Fruit fly (Drosophila melanogaster) whole organism, embryonic: Measurements from ENCODE around the gene CG33110.

Experiments
- Abd-B ChIP-seq: fragments of 200-800 bp; sonication (Bioruptor generic); optimal IDR thresholded peaks from 2 replicates; lab custom pipeline; 2018; ENCODE audit warnings: missing biosample characterization, mild to moderate bottlenecking, missing genetic modification characterization, moderate library complexity
- B-H1 ChIP-seq: fragments of 200-800 bp; sonication (Bioruptor generic); IDR thresholded peaks from 3 replicates; pipeline ENCODE4 v1.3.6; 2022; ENCODE audit warnings: missing biosample characterization, missing genetic modification characterization
- BEAF-32 ChIP-seq: fragments of 200-800 bp; sonication (Bioruptor generic); optimal IDR thresholded peaks from 3 replicates; lab custom pipeline; 2017; ENCODE audit warnings: missing biosample characterization, missing genetic modification characterization, mild to moderate bottlenecking, moderate library complexity, missing genetic modification reagents
- CG10209 ChIP-seq: fragments of 200-800 bp; sonication (Bioruptor generic); optimal IDR thresholded peaks from 3 replicates; lab custom pipeline; 2017; ENCODE audit warnings: missing biosample characterization, mild to moderate bottlenecking, missing genetic modification characterization, missing genetic modification reagents
- CG10274 ChIP-seq: fragments of 200-800 bp; sonication (Bioruptor generic); optimal IDR thresholded peaks from 3 replicates; lab custom pipeline; 2017; ENCODE audit warnings: missing biosample characterization, mild to moderate bottlenecking, missing genetic modification characterization
- CG10321 ChIP-seq: fragments of 200-800 bp; sonication (Bioruptor generic); IDR thresholded peaks from 2 replicates; pipeline ENCODE4 v1.3.6; 2022; ENCODE audit warnings: missing biosample characterization, missing genetic modification characterization
- CG11247 ChIP-seq: fragments of 200-800 bp; sonication (Bioruptor generic); IDR thresholded peaks from 2 replicates; pipeline ENCODE4 v1.3.6; 2022; ENCODE audit warnings: missing biosample characterization, missing genetic modification characterization
- CG11504 ChIP-seq: fragments of 200-800 bp; sonication (Bioruptor generic); optimal IDR thresholded peaks from 3 replicates; lab custom pipeline; 2019; ENCODE audit warnings: missing biosample characterization, mild to moderate bottlenecking, missing genetic modification characterization, moderate library complexity
- CG12236 ChIP-seq: fragments of 200-800 bp; sonication (Bioruptor generic); optimal IDR thresholded peaks from 2 replicates; lab custom pipeline; 2016; ENCODE audit warnings: missing biosample characterization, missing genetic modification characterization
- CG15696 ChIP-seq: fragments of 200-800 bp; sonication (Bioruptor generic); optimal IDR thresholded peaks from 2 replicates; lab custom pipeline; 2019; ENCODE audit warnings: missing biosample characterization, mild to moderate bottlenecking, missing genetic modification characterization, moderate library complexity
- CG1602 ChIP-seq: fragments of 200-800 bp; sonication (Bioruptor generic); optimal IDR thresholded peaks from 3 replicates; lab custom pipeline; 2016; ENCODE audit warnings: missing biosample characterization, missing genetic modification characterization
- CG16813 ChIP-seq: fragments of 200-800 bp; sonication (Bioruptor generic); IDR thresholded peaks from 3 replicates; pipeline ENCODE4 v1.3.6; 2022; ENCODE audit warnings: missing biosample characterization, missing genetic modification characterization; ENCODE audit not compliant: partially characterized antibody
- CG16815 ChIP-seq: fragments of 200-800 bp; sonication (Bioruptor generic); optimal IDR thresholded peaks from 3 replicates; lab custom pipeline; 2017; ENCODE audit warnings: missing biosample characterization, mild to moderate bottlenecking, missing genetic modification characterization
- CG17359 ChIP-seq: fragments of 200-800 bp; sonication (Bioruptor generic); optimal IDR thresholded peaks from 3 replicates; lab custom pipeline; 2018; ENCODE audit warnings: missing biosample characterization, mild to moderate bottlenecking, missing genetic modification characterization, moderate library complexity
- CG18262 ChIP-seq: fragments of 200-800 bp; optimal IDR thresholded peaks from 3 replicates; lab custom pipeline; 2019; ENCODE audit warnings: missing biosample characterization, mild to moderate bottlenecking, missing genetic modification characterization, moderate library complexity
- CG1832 ChIP-seq: fragments of 200-800 bp; sonication (Bioruptor generic); optimal IDR thresholded peaks from 2 replicates; lab custom pipeline; 2017; ENCODE audit warnings: missing biosample characterization, mild to moderate bottlenecking, missing genetic modification characterization, inconsistent platforms
- CG18476 ChIP-seq: fragments of 200-800 bp; sonication (Bioruptor generic); optimal IDR thresholded peaks from 2 replicates; lab custom pipeline; 2016; ENCODE audit warnings: missing biosample characterization, mild to moderate bottlenecking, missing genetic modification characterization
- CG30403 ChIP-seq: fragments of 200-800 bp; sonication (Bioruptor generic); optimal IDR thresholded peaks from 3 replicates; lab custom pipeline; 2016; ENCODE audit warnings: missing biosample characterization, missing genetic modification characterization
- CG3726 ChIP-seq: fragments of 200-800 bp; sonication (Bioruptor generic); IDR thresholded peaks from 3 replicates; pipeline ENCODE4, ENCODE4 v1.3.6; 2022; ENCODE audit warnings: missing biosample characterization, missing genetic modification characterization
- CG4404 ChIP-seq: fragments of 200-800 bp; sonication (Bioruptor generic); IDR thresholded peaks from 2 replicates; pipeline ENCODE4 v1.3.6; 2022; ENCODE audit warnings: missing biosample characterization, missing genetic modification characterization
- CG6813 ChIP-seq: fragments of 200-800 bp; sonication (Bioruptor generic); optimal IDR thresholded peaks from 2 replicates; lab custom pipeline; 2017; ENCODE audit warnings: missing biosample characterization, missing genetic modification characterization, mild to moderate bottlenecking, moderate library complexity, missing genetic modification reagents
- CG7987 ChIP-seq: fragments of 200-800 bp; sonication (Bioruptor generic); optimal IDR thresholded peaks from 2 replicates; lab custom pipeline; 2018; ENCODE audit warnings: missing biosample characterization, mild to moderate bottlenecking, missing genetic modification characterization, moderate library complexity
- CG8924 ChIP-seq: fragments of 200-800 bp; optimal IDR thresholded peaks from 3 replicates; lab custom pipeline; 2019; ENCODE audit warnings: missing biosample characterization, mild to moderate bottlenecking, missing genetic modification characterization, moderate library complexity
- CG9727 ChIP-seq: fragments of 200-800 bp; sonication (Bioruptor generic); optimal IDR thresholded peaks from 3 replicates; lab custom pipeline; 2017; ENCODE audit warnings: missing biosample characterization, mild to moderate bottlenecking, missing genetic modification characterization
- Chrac-16 ChIP-seq: fragments of 200-800 bp; sonication (Bioruptor generic); optimal IDR thresholded peaks from 3 replicates; lab custom pipeline; 2016; ENCODE audit warnings: missing biosample characterization, missing genetic modification characterization
- CoRest ChIP-seq: fragments of 200-800 bp; sonication (Bioruptor generic); optimal IDR thresholded peaks from 3 replicates; lab custom pipeline; 2018; ENCODE audit warnings: missing biosample characterization, mild to moderate bottlenecking, missing genetic modification characterization, moderate library complexity
- Dbx ChIP-seq: fragments of 200-800 bp; sonication (Bioruptor generic); IDR thresholded peaks from 3 replicates; pipeline ENCODE4 v1.3.6; 2022; ENCODE audit warnings: missing biosample characterization, missing genetic modification characterization
- Deaf1 ChIP-seq: fragments of 200-800 bp; optimal IDR thresholded peaks from 3 replicates; lab custom pipeline; 2019; ENCODE audit warnings: missing biosample characterization, mild to moderate bottlenecking, missing genetic modification characterization, moderate library complexity
- ERR ChIP-seq: fragments of 200-800 bp; sonication (Bioruptor generic); optimal IDR thresholded peaks from 2 replicates; lab custom pipeline; 2016; ENCODE audit warnings: missing biosample characterization, missing genetic modification characterization
- Meics ChIP-seq: fragments of 200-800 bp; sonication (Bioruptor generic); optimal IDR thresholded peaks from 2 replicates; lab custom pipeline; 2017; ENCODE audit warnings: missing biosample characterization, mild to moderate bottlenecking, missing genetic modification characterization
- Xbp1 ChIP-seq: fragments of 200-800 bp; sonication (Bioruptor generic); optimal IDR thresholded peaks from 3 replicates; lab custom pipeline; 2016; ENCODE audit warnings: missing biosample characterization, mild to moderate bottlenecking, missing genetic modification characterization
- ab ChIP-seq: fragments of 200-800 bp; sonication (Bioruptor generic); optimal IDR thresholded peaks from 2 replicates; lab custom pipeline; 2016; ENCODE audit warnings: missing biosample characterization, missing genetic modification characterization
- ap ChIP-seq: fragments of 200-800 bp; sonication (Bioruptor generic); IDR thresholded peaks from 2 replicates; pipeline ENCODE4 v1.3.6; 2022; ENCODE audit warnings: missing biosample characterization, missing genetic modification characterization
- ase ChIP-seq: fragments of 200-800 bp; sonication (Bioruptor generic); IDR thresholded peaks from 3 replicates; pipeline ENCODE4 v1.3.6; 2022; ENCODE audit warnings: missing biosample characterization, missing genetic modification characterization
- ash1 ChIP-seq: fragments of 200-800 bp; sonication (Bioruptor generic); optimal IDR thresholded peaks from 2 replicates; lab custom pipeline; 2018; ENCODE audit warnings: missing biosample characterization, mild to moderate bottlenecking, missing genetic modification characterization
- bigmax ChIP-seq: fragments of 200-800 bp; sonication (Bioruptor generic); optimal IDR thresholded peaks from 2 replicates; lab custom pipeline; 2018; ENCODE audit warnings: missing biosample characterization, mild to moderate bottlenecking, missing genetic modification characterization
- bowl ChIP-seq: fragments of 200-800 bp; sonication (Bioruptor generic); IDR thresholded peaks from 2 replicates; pipeline ENCODE4 v1.3.6; 2022; ENCODE audit warnings: missing biosample characterization, missing genetic modification characterization
- cg ChIP-seq: fragments of 200-800 bp; sonication (Bioruptor generic); optimal IDR thresholded peaks from 3 replicates; lab custom pipeline; 2019; ENCODE audit warnings: missing biosample characterization, mild to moderate bottlenecking, missing genetic modification characterization, moderate library complexity
- chm ChIP-seq: fragments of 200-800 bp; sonication (Bioruptor generic); IDR thresholded peaks from 2 replicates; pipeline ENCODE4 v1.3.6; 2022; ENCODE audit warnings: missing biosample characterization, missing genetic modification characterization
- chn ChIP-seq: fragments of 200-800 bp; sonication (Bioruptor generic); optimal IDR thresholded peaks from 2 replicates; lab custom pipeline; 2016; ENCODE audit warnings: missing biosample characterization, missing genetic modification characterization
- corto ChIP-seq: fragments of 200-800 bp; sonication (Bioruptor generic); optimal IDR thresholded peaks from 2 replicates; lab custom pipeline; 2016; ENCODE audit warnings: missing biosample characterization, mild to moderate bottlenecking, missing genetic modification characterization, moderate library complexity
- dmrt99B ChIP-seq: fragments of 200-800 bp; sonication (Bioruptor generic); optimal IDR thresholded peaks from 2 replicates; lab custom pipeline; 2018; ENCODE audit warnings: missing biosample characterization, mild to moderate bottlenecking, missing genetic modification characterization, moderate library complexity
- fd3F ChIP-seq: fragments of 200-800 bp; sonication (Bioruptor generic); optimal IDR thresholded peaks from 2 replicates; lab custom pipeline; 2018; ENCODE audit warnings: missing biosample characterization, mild to moderate bottlenecking, missing genetic modification characterization, moderate library complexity
- maf-S ChIP-seq: fragments of 200-800 bp; sonication (Bioruptor generic); optimal IDR thresholded peaks from 2 replicates; lab custom pipeline; 2016; ENCODE audit warnings: missing biosample characterization, missing genetic modification characterization
- nom ChIP-seq: fragments of 200-800 bp; sonication (Bioruptor generic); optimal IDR thresholded peaks from 2 replicates; lab custom pipeline; 2017; ENCODE audit warnings: missing biosample characterization, missing genetic modification characterization, mild to moderate bottlenecking, moderate library complexity, missing genetic modification reagents
- onecut ChIP-seq: fragments of 200-800 bp; sonication (Bioruptor generic); IDR thresholded peaks from 2 replicates; pipeline ENCODE4 v1.3.6; 2022; ENCODE audit warnings: missing biosample characterization, missing genetic modification characterization
- p53 ChIP-seq: fragments of 200-800 bp; sonication (Bioruptor generic); optimal IDR thresholded peaks from 2 replicates; lab custom pipeline; 2016; ENCODE audit warnings: missing biosample characterization, missing genetic modification characterization
- prd ChIP-seq, 3 experiments: fragments of >200 bp in 2 of 3; fragments of 200-800 bp in 1 of 3; sonication (Bioruptor generic) in 1 of 3; optimal IDR thresholded peaks in 2 of 3; IDR thresholded peaks in 1 of 3; 2 replicates in 2 of 3; 3 replicates in 1 of 3; pipeline versions ENCODE4 v1.3.6 to Lab custom; 2017 to 2022; ENCODE audit warnings: missing biosample characterization in 1 of 3, missing genetic modification characterization in 1 of 3
- ranshi ChIP-seq: fragments of 200-800 bp; sonication (Bioruptor generic); IDR thresholded peaks from 2 replicates; pipeline ENCODE4 v1.3.6; 2022; ENCODE audit warnings: missing biosample characterization, missing genetic modification characterization
- toy ChIP-seq: fragments of 200-800 bp; sonication (Bioruptor generic); IDR thresholded peaks from 2 replicates; pipeline ENCODE4 v1.3.6; 2022; ENCODE audit warnings: missing biosample characterization, missing genetic modification characterization

The CG33110 gene

dm6 chr3R:22530305-22530704 lies 39.7 kb upstream of the CG33110 start, which contains the start of gene CG33099 (continued):
- TF ChIP-seq CG12236 (GFP tag; lab: Kevin White, UChicago), result no peak
- TF ChIP-seq onecut, result no peak
- TF ChIP-seq CG10321 (GFP tag; lab: Robert Waterston, UW), result no peak
- no peak for TF ChIP-seq fd3F (GFP tag; lab: Kevin White, UChicago)
- no peak for TF ChIP-seq Abd-B (GFP tag; lab: Kevin White, UChicago)
- TF ChIP-seq CG10274 (GFP tag; lab: Kevin White, UChicago), result no peak
- TF ChIP-seq chm (GFP tag; lab: Robert Waterston, UW), result 0 out of 2 replicates have a peak, but pooled peaks have one; percentile 29
- no peak for TF ChIP-seq CoRest (tag; lab: Kevin White, UChicago)
- no peak for TF ChIP-seq CG16815 (GFP tag; lab: Kevin White, UChicago)
- no peak for TF ChIP-seq prd (optimal IDR thresholded peaks at IDR 0.05; lab: Kevin White, UChicago)
- peak; percentile 22; the same call in 1 of the 3 replicates for TF ChIP-seq prd (GFP tag; IDR thresholded peaks at IDR 0.05; lab: Robert Waterston, UW)
- no peak for TF ChIP-seq Xbp1
- TF ChIP-seq CG7987 (GFP tag; lab: Kevin White, UChicago), result peak; percentile 72
- peak; percentile 38 for TF ChIP-seq p53 (GFP tag; lab: Kevin White, UChicago)
- no peak for TF ChIP-seq corto (GFP tag; lab: Kevin White, UChicago)
- TF ChIP-seq ap (GFP tag; lab: Robert Waterston, UW), result no peak
- TF ChIP-seq ab (GFP tag; lab: Kevin White, UChicago), result no peak
- TF ChIP-seq B-H1 (GFP tag; lab: Robert Waterston, UW), result no peak; the same call in 2 of the 3 replicates
- TF ChIP-seq CG18262 (tag; lab: Kevin White, UChicago), result peak; percentile 14
- TF ChIP-seq CG8924 (tag; lab: Kevin White, UChicago), result peak; percentile 48
- no peak for TF ChIP-seq cg (GFP tag; lab: Kevin White, UChicago)
- peak; percentile 34; the same call in 1 of the 3 replicates for TF ChIP-seq Dbx
- peak; percentile 68 for TF ChIP-seq CG15696 (tag; lab: Kevin White, UChicago)
- TF ChIP-seq Chrac-16 (GFP tag; lab: Kevin White, UChicago), result no peak
- peak; percentile 60 for TF ChIP-seq CG10209 (GFP tag; lab: Kevin White, UChicago)
- peak; percentile 11 for TF ChIP-seq nom
- no peak for TF ChIP-seq ERR (GFP tag; lab: Kevin White, UChicago)
- TF ChIP-seq CG16813 (GFP tag; lab: Robert Waterston, UW), result no peak
- peak; percentile 4 for TF ChIP-seq dmrt99B
- peak; percentile 26 for TF ChIP-seq maf-S (GFP tag; lab: Kevin White, UChicago)
- no peak for TF ChIP-seq bigmax
- no peak for TF ChIP-seq CG11247 (GFP tag; lab: Robert Waterston, UW)
- peak; percentile 29; the same call in 1 of the 2 replicates for TF ChIP-seq toy (GFP tag; lab: Robert Waterston, UW)
- peak; percentile 55 for TF ChIP-seq CG17359
- no peak for TF ChIP-seq CG1832 (GFP tag; lab: Kevin White, UChicago)
- peak; percentile 60 for TF ChIP-seq CG9727 (GFP tag; lab: Kevin White, UChicago)
- TF ChIP-seq BEAF-32 (GFP tag; lab: Kevin White, UChicago), result no peak
- no peak for TF ChIP-seq CG1602 (GFP tag; lab: Kevin White, UChicago)
- TF ChIP-seq ase (GFP tag; lab: Robert Waterston, UW), result no peak
- TF ChIP-seq bowl, result 0 out of 2 replicates have a peak, but pooled peaks have one; percentile 20
- TF ChIP-seq CG3726 (GFP tag; lab: Robert Waterston, UW), result no peak
- peak; percentile 12; the same call in 1 of the 2 replicates for TF ChIP-seq ranshi
- peak; percentile 9 for TF ChIP-seq ash1
- TF ChIP-seq CG6813 (GFP tag; lab: Kevin White, UChicago), result peak; percentile 65
- no peak for TF ChIP-seq chn (GFP tag; lab: Kevin White, UChicago)
- TF ChIP-seq CG30403 (GFP tag; lab: Kevin White, UChicago), result no peak
- TF ChIP-seq CG4404 (GFP tag; lab: Robert Waterston, UW), result no peak
- TF ChIP-seq Meics (GFP tag; lab: Kevin White, UChicago), result peak; percentile 43
- TF ChIP-seq Deaf1, result peak; percentile 39
- TF ChIP-seq CG18476 (GFP tag; lab: Kevin White, UChicago), result no peak
- peak; percentile 9 for TF ChIP-seq CG11504 (tag; lab: Kevin White, UChicago)
